Worm (Caenorhabditis elegans): ENCODE data around the gene ttr-40.

The ttr-40 gene

DNA sequence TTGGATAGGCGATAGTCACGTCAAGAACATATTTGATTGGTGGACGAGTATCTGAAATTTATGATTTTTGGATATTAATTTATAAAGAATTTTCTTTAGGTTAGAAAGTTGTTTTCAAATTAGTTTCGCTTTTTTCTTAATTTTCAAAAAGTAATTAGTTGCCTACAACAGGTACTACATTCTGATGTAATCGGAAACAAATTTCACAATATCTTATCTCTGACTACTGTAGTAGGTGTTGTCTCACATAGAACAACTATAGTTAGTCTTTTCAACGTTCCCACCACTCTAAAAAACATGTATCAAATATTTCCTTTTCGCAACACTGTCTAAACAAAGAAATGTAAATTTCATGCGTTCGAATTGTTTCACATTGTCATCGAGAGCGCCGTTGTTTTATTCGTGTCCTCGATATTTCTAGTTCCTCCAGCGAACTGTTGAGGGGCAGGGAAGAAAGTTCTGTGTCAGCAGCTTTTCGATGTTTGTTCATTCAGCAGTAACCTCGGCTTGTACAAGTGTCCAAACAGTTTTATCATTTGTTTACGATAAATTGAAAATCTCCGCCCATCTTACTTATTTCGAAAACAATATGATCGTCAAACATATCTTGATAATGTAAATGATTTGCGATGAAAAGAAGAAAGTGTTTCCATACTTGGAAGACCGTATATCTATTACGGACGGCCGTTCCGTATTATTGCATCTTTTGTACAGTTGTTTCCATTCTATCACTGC is 25.9 kb downstream of the ttr-40 start:
- no peak for TF ChIP-seq ceh-16 (tag; optimal IDR thresholded peaks at IDR 0.05)
- TF ChIP-seq elt-1 (tag; optimal IDR thresholded peaks at IDR 0.05) = no peak
- no peak for TF ChIP-seq unc-62 (GFP tag; optimal IDR thresholded peaks at IDR 0.05)
- no peak for TF ChIP-seq crh-2 (tag; optimal IDR thresholded peaks at IDR 0.05)
- no peak for TF ChIP-seq skn-1 (tag; optimal IDR thresholded peaks at IDR 0.05)
- no peak for TF ChIP-seq F13H6.1 (tag; optimal IDR thresholded peaks at IDR 0.05)
- TF ChIP-seq nhr-6 (tag; optimal IDR thresholded peaks at IDR 0.05) = no peak
- TF ChIP-seq egl-27 (tag; optimal IDR thresholded peaks at IDR 0.05) = no peak
- no peak for TF ChIP-seq sma-3 (GFP tag; optimal IDR thresholded peaks at IDR 0.05)

DNA sequence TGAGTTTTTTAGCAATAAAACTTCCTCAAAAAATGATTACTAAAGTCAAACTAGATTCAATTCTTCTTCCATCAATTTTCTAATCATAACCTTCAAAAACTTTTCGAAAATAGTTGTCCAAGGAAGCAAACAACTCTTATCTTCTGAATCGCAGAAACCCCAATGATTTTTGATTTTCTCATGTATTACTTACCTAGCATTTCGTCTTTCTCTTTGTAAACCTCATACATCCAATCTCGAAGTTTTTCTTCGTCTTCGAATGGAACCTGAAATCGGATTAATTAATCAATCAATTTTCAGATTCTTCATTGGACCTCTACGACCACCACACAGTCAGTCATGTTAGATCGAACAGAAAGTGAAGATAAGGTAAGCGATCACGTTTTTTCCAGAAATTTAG is 26.6 kb downstream of the ttr-40 start, which contains the start of gene K07B1.4:
Gene K07B1.4 (plus strand): TSS at position 301 of the 400 bp plus-strand sequence.
- TF ChIP-seq nhr-23 (tag; optimal IDR thresholded peaks at IDR 0.05) (no peak), crh-2 (tag; optimal IDR thresholded peaks at IDR 0.05) (no peak), sma-9 (GFP tag; optimal IDR thresholded peaks at IDR 0.05) (no peak), sma-9 (tag; optimal IDR thresholded peaks at IDR 0.05) (no peak), sem-4 (tag; optimal IDR thresholded peaks at IDR 0.05) (no peak), ZK546.5 (tag; optimal IDR thresholded peaks at IDR 0.05) (no peak)

DNA sequence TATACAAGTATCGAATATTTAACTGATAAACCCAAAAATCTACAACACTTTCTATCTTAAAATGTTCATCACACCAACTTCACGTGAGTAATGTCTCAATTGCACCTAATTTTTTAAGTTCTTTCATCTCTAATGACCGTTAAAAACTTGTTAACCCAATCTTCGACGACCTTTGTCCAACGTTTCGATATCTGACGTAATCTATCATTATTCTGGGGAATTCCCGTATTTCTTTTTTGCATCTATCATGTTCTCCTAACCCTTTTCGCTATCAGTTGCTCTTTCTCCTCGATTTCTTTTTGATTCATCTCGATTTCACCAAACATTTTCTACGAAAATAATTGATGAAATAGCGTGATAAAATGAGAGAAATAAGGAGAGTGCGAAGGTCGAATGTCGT is 27.6 kb downstream of the ttr-40 start:
- peak; percentile 45 for TF ChIP-seq egl-27 (tag; optimal IDR thresholded peaks at IDR 0.05)
- peak; percentile 48 for TF ChIP-seq blmp-1 (tag; optimal IDR thresholded peaks at IDR 0.05; ENCODE audit: insufficient read depth)
- TF ChIP-seq sma-9 (GFP tag; optimal IDR thresholded peaks at IDR 0.05) = peak; percentile 68
- no peak for TF ChIP-seq sma-9 (tag; optimal IDR thresholded peaks at IDR 0.05)
- TF ChIP-seq nhr-12 (tag; optimal IDR thresholded peaks at IDR 0.05) = no peak
- no peak for TF ChIP-seq nhr-237 (tag; optimal IDR thresholded peaks at IDR 0.05)
- peak; percentile 54 for TF ChIP-seq nhr-25 (tag; optimal IDR thresholded peaks at IDR 0.05)
- TF ChIP-seq fos-1 (tag; optimal IDR thresholded peaks at IDR 0.05) = peak; percentile 59
- no peak for TF ChIP-seq unc-39 (tag; optimal IDR thresholded peaks at IDR 0.05)
- TF ChIP-seq gmeb-1 (tag; optimal IDR thresholded peaks at IDR 0.05) = peak; percentile 19
- peak; percentile 8 for TF ChIP-seq sma-3 (GFP tag; optimal IDR thresholded peaks at IDR 0.05)
- TF ChIP-seq F13H6.1 (tag; optimal IDR thresholded peaks at IDR 0.05) = no peak
- TF ChIP-seq nhr-21 (tag; optimal IDR thresholded peaks at IDR 0.05) = peak; percentile 63
- peak in 1 of 2 experiments; percentile 27 for TF ChIP-seq lsy-2 (tag; optimal IDR thresholded peaks at IDR 0.05)
- TF ChIP-seq unc-62 (GFP tag; optimal IDR thresholded peaks at IDR 0.05) = no peak

DNA sequence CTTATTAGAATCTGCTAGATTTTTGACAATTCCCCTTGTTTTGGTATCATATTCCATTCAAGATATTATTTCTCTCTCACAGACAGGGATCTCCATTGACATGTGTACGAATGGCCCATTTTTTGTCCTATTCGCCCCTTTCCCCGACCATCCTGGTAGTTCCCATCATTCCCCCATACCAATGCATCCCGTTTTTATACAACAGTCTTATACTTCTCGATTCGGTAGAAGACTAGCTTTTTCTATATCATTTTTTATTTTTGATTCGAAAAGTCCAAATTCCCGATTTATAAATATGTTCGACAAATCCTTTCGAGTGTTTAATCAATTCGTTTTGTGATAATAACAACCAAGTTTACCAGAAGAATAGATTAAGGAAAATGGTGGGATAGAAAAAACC is 28.4 kb downstream of the ttr-40 start:
- no peak for TF ChIP-seq sma-9 (GFP tag; optimal IDR thresholded peaks at IDR 0.05)
- TF ChIP-seq sma-9 (tag; optimal IDR thresholded peaks at IDR 0.05) = no peak
- peak; percentile 45 for TF ChIP-seq ama-1 (optimal IDR thresholded peaks at IDR 0.05)
- TF ChIP-seq gmeb-1 (tag; optimal IDR thresholded peaks at IDR 0.05) = no peak

DNA sequence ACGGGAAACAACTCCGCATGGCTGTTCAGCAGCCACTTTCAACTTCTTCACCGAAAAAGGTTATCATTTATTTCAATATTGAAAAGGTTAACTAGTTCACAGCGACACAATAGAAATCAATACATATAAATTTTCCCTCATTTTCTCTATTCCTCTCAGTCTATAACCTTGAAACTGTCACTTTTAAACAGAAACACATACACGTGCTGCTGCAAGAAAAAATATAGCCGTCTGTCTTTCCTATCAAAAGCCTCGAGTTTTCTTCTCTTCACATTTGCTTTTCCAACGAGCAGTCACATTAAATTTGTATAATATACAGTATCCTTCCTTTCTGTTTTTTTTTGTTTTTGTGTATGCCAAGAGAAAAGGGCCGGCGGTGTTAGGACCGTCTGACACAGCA is 31.1 kb downstream of the ttr-40 start:
- TF ChIP-seq snpc-4 (tag; optimal IDR thresholded peaks at IDR 0.05) (no peak), C34F6.9 (tag; optimal IDR thresholded peaks at IDR 0.05) (peak; percentile 1), aly-2 (tag; optimal IDR thresholded peaks at IDR 0.05) (no peak), peb-1 (tag; optimal IDR thresholded peaks at IDR 0.05) (no peak), nhr-25 (tag; optimal IDR thresholded peaks at IDR 0.05) (peak; percentile 58), nhr-23 (tag; optimal IDR thresholded peaks at IDR 0.05) (no peak), blmp-1 (tag; optimal IDR thresholded peaks at IDR 0.05; ENCODE audit: insufficient read depth) (peak; percentile 76)

DNA sequence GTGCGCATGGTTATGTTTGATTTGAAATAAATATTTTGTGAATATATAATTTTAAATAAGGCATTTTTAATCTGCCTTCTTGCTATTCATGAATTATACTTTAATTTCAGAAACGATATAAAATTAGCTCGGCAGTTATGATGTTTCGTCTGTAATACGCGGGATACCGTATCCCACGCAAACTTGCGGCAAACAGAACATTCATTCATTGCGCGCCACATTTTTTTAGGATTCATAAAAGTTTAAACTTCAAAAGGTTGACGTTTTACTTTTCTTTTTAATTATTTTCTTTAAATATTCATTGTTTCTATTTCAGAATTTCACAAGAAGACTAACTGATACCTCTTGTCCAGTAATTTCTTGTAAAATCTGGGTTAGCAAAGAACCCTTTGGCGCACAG is 32.4 kb downstream of the ttr-40 start, which contains the start of gene tag-153:
Gene tag-153 (plus strand): TSS at position 200 of the 400 bp plus-strand sequence.
- no peak for TF ChIP-seq nhr-6 (tag; optimal IDR thresholded peaks at IDR 0.05)
- no peak for TF ChIP-seq ama-1 (optimal IDR thresholded peaks at IDR 0.05)
- no peak for TF ChIP-seq nhr-237 (tag; optimal IDR thresholded peaks at IDR 0.05)
- no peak for TF ChIP-seq elt-3 (tag; optimal IDR thresholded peaks at IDR 0.05)
- TF ChIP-seq gmeb-1 (tag; optimal IDR thresholded peaks at IDR 0.05) = no peak
- no peak for TF ChIP-seq lin-39 (tag; optimal IDR thresholded peaks at IDR 0.05)
- no peak for TF ChIP-seq lin-11 (tag; optimal IDR thresholded peaks at IDR 0.05)
- no peak for TF ChIP-seq ztf-11 (tag; optimal IDR thresholded peaks at IDR 0.05)
- TF ChIP-seq fos-1 (tag; optimal IDR thresholded peaks at IDR 0.05) = no peak
- TF ChIP-seq lin-13 (GFP tag; optimal IDR thresholded peaks at IDR 0.05) = no peak

Data from whole organism, L2 larva.